Worm (Caenorhabditis elegans) whole organism, midembryonic: ENCODE measurements around the gene BE0003N10.6.

Source experiments
- T22C8.4 ChIP-seq: fragments of 200-800 bp; sonication (Bioruptor generic); IDR thresholded peaks from 2 replicates; pipeline ENCODE4 v1.3.6; 2022; ENCODE audit warnings: missing genetic modification characterization, missing compliant biosample characterization
- cog-1 ChIP-seq: sonication (generic microtip); optimal IDR thresholded peaks from 2 replicates; lab custom pipeline; 2016; ENCODE audit warnings: missing genetic modification characterization, missing compliant biosample characterization
- flt-1 ChIP-seq: fragments of 200-800 bp; sonication (Bioruptor generic); IDR thresholded peaks from 2 replicates; pipeline ENCODE4 v1.3.6; 2022; ENCODE audit warnings: missing genetic modification characterization, missing compliant biosample characterization
- klf-2 ChIP-seq: fragments of 200-800 bp; sonication (Bioruptor generic); conservative IDR thresholded peaks from 2 replicates; pipeline ENCODE4 v1.3.6; 2022; ENCODE audit warnings: missing genetic modification reagents, missing genetic modification characterization, missing compliant biosample characterization
- med-1 ChIP-seq: sonication (generic microtip); optimal IDR thresholded peaks from 2 replicates; lab custom pipeline; 2017; ENCODE audit warnings: missing genetic modification characterization, mild to moderate bottlenecking, missing compliant biosample characterization, antibody characterized with exemption, missing genetic modification reagents; ENCODE audit not compliant: insufficient read depth
- ref-1 ChIP-seq: fragments of 200-800 bp; sonication (Bioruptor generic); conservative IDR thresholded peaks from 2 replicates; pipeline ENCODE4 v1.3.6; 2022; ENCODE audit warnings: missing genetic modification reagents, missing genetic modification characterization, missing compliant biosample characterization
- tab-1 ChIP-seq: fragments of 200-800 bp; sonication (Bioruptor generic); IDR thresholded peaks from 2 replicates; pipeline ENCODE4 v1.3.6; 2022; ENCODE audit warnings: missing genetic modification characterization, missing compliant biosample characterization
- ztf-23 ChIP-seq: fragments of 200-800 bp; sonication (Bioruptor generic); IDR thresholded peaks from 2 replicates; pipeline ENCODE4 v1.3.6; 2022; ENCODE audit warnings: missing genetic modification reagents, missing genetic modification characterization, missing compliant biosample characterization
- ztf-29 ChIP-seq: fragments of 200-800 bp; sonication (Bioruptor generic); IDR thresholded peaks from 2 replicates; pipeline ENCODE4 v1.3.6; 2022; ENCODE audit warnings: missing genetic modification reagents, missing genetic modification characterization, missing compliant biosample characterization

Gene BE0003N10.6

DNA sequence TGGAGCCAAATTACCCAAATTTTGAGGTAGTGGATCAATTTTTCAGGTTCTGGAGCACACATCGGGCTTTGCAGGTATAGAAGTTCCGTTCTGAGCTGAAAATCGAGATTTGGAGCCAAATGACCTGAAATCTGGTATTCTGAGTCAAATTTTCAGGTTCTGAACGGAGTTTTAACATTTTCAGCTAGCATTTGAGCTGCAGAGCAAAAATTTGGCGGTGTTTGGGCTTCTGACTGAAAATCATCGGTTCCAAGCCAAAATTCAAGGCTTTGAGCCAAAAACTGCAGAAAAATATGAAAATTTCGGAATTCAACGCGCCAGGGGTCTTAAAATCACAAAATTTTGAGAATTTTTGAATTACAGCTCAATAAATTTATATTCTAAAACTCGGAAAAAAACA, 28.9 kb downstream of the BE0003N10.6 start, which contains the start of the genes clc-26 and E_BE45912.2:
clc-26 (minus strand) TSS at position 101 of the 400 bp plus-strand sequence.
E_BE45912.2 (minus strand) TSS at position 139 of the 400 bp plus-strand sequence.
- TF ChIP-seq T22C8.4, result no peak
- no peak for TF ChIP-seq tab-1 (GFP tag; lab: Robert Waterston, UW)
- no peak for TF ChIP-seq flt-1 (GFP tag; lab: Robert Waterston, UW)
- no peak for TF ChIP-seq ztf-29 (GFP tag; lab: Robert Waterston, UW)
- TF ChIP-seq med-1 (GFP tag; lab: Kevin White, UChicago), result no peak
- no peak for TF ChIP-seq ztf-23 (GFP tag; lab: Robert Waterston, UW)
- no peak for TF ChIP-seq ref-1 (GFP tag; lab: Robert Waterston, UW)
- no peak for TF ChIP-seq klf-2
- no peak for TF ChIP-seq cog-1

DNA sequence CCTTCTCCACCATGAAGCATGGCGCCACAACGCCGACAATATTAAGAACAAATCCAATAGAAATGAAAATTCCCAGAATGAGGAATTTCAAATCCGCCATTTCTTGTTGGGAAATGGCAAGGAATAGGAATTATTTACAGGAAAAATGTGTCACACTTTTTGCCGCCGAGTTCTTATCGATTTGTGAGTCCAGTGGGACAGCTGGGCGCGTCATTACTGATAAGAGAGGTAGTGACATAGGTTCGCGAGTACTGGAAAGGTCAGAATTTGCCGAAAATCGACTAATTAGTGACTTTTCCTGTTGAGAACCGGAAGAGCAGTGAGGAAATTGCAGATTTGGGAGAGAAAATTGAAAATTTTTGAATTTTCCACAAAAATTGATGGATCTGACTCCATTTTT, 31.6 kb downstream of the BE0003N10.6 start:
- TF ChIP-seq cog-1 (no peak), ztf-23 (GFP tag; lab: Robert Waterston, UW) (no peak), ztf-29 (GFP tag; lab: Robert Waterston, UW) (no peak)

DNA sequence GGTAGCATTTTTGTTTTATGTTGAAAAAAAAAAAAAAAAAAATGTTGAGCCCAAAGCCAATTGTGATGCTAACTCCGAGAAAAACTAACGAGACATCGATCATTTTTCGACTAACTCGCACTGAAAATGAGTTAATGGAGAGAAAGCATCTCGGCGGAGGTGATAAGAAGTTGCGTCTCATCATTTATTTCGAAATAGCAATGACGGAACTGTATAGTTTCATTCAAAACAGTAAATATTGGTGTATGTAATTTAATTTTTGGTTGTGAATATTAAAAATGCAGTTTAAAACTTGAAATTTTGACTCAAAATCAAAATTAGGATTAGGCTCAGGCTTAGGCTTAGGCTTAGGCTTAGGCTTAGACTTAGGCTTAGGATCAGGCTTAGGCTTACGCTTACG, 33.6 kb downstream of the BE0003N10.6 start, which contains the start of gene clc-25:
clc-25 (minus strand) TSS at position 101 of the 400 bp plus-strand sequence.
- no peak for TF ChIP-seq tab-1 (GFP tag; lab: Robert Waterston, UW)
- TF ChIP-seq klf-2, result no peak
- TF ChIP-seq T22C8.4, result no peak
- no peak for TF ChIP-seq flt-1 (GFP tag; lab: Robert Waterston, UW)
- no peak for TF ChIP-seq ztf-29 (GFP tag; lab: Robert Waterston, UW)
- no peak for TF ChIP-seq cog-1
- TF ChIP-seq med-1 (GFP tag; lab: Kevin White, UChicago), result no peak
- no peak for TF ChIP-seq ztf-23 (GFP tag; lab: Robert Waterston, UW)
- no peak for TF ChIP-seq ref-1 (GFP tag; lab: Robert Waterston, UW)

DNA sequence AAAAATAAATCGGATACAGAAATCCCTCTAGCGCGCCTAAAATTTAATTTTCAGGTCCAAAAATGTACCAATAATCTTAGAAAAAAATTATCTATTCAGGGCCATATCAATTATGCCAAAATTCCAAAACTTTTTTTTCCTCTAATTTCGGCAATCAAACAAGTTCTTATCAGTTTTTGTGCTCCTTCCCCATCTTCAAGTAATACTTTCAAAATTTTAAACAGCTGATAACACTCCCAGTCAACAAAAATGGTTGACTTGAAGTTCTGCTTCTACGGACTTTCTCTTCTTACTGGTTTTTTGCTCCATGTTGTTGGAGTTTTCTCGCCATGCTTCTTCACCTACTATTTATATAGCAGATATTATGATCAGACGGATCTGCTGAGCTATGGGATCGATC, 39.1 kb downstream of the BE0003N10.6 start, which contains the start of gene clc-23:
clc-23 (plus strand) TSS at position 223 of the 400 bp plus-strand sequence.
- TF ChIP-seq tab-1 (GFP tag; lab: Robert Waterston, UW) (no peak), T22C8.4 (no peak), ztf-23 (GFP tag; lab: Robert Waterston, UW) (no peak)

DNA sequence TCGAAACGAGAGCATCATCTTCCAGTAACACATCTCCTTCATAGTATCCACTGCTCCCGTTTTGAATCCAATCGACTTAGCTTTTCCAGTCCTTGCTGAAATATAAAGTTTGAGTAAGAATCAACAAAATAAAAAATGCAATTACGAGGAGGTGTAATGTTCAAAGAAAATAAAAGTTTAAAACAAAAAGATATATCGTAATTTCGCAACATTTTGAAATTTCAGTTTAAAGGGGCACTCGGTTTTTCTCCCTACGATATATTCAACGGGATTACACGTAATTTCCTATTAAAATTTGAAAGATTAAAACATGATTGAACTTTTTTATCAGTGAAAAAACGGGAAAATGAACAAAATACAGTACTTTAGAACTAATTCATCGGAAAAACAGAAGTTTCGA, 43.8 kb downstream of the BE0003N10.6 start, which contains the start of gene Y34F4.3:
Y34F4.3 (minus strand) TSS at position 101 of the 400 bp plus-strand sequence.
- no peak for TF ChIP-seq ztf-29 (GFP tag; lab: Robert Waterston, UW)
- no peak for TF ChIP-seq flt-1 (GFP tag; lab: Robert Waterston, UW)
- no peak for TF ChIP-seq med-1 (GFP tag; lab: Kevin White, UChicago)
- no peak for TF ChIP-seq cog-1
- TF ChIP-seq ztf-23 (GFP tag; lab: Robert Waterston, UW), result no peak
- no peak for TF ChIP-seq tab-1 (GFP tag; lab: Robert Waterston, UW)
- TF ChIP-seq ref-1 (GFP tag; lab: Robert Waterston, UW), result no peak

DNA sequence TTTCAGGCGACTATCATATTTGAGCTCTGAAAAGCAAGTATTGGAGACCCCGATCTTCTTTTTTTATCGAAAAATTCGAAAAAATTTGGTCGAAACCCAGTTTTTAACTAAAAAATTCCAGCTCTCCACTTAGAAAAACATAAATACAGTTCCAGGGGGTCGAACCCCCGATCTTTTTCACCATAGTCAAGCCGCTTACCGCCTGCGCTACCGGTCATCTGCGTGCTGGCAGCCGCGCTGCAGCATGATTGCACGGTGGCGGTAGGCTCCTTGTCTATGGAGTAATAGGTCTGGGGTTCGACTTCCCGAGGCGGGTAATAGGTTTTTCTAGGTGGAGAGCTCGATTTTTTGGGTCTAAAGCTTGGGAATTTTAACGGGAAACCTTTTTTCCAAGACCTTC, 50.1 kb downstream of the BE0003N10.6 start, which contains the start of gene clc-24:
clc-24 (plus strand) TSS at position 263 of the 400 bp plus-strand sequence.
- TF ChIP-seq tab-1 (GFP tag; lab: Robert Waterston, UW) (no peak), klf-2 (no peak), flt-1 (GFP tag; lab: Robert Waterston, UW) (no peak), med-1 (GFP tag; lab: Kevin White, UChicago) (no peak), ztf-23 (GFP tag; lab: Robert Waterston, UW) (no peak), T22C8.4 (no peak), cog-1 (no peak), ztf-29 (GFP tag; lab: Robert Waterston, UW) (no peak), ref-1 (GFP tag; lab: Robert Waterston, UW) (no peak)

DNA sequence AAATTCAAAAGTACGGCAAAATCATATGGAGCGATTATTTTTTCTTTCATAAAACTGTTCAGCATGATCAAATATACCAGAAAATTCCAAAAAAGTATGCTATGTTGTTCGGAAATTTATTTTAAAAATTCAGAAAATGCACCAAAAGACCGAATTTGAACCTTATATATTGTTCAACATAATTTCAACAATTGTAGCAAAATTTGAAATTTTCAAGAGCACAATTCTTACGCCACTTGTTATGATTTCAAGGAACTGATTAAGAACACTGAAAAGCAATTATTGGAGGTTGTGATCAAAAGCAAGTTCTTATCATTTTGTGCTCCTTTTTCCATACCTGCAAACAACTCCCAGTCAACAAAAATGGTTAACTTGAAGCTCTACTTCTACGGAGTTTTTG, 51.8 kb downstream of the BE0003N10.6 start, which contains the start of gene clc-27:
clc-27 (plus strand) TSS at position 301 of the 400 bp plus-strand sequence.
- TF ChIP-seq ztf-29 (GFP tag; lab: Robert Waterston, UW) (no peak), flt-1 (GFP tag; lab: Robert Waterston, UW) (no peak)

DNA sequence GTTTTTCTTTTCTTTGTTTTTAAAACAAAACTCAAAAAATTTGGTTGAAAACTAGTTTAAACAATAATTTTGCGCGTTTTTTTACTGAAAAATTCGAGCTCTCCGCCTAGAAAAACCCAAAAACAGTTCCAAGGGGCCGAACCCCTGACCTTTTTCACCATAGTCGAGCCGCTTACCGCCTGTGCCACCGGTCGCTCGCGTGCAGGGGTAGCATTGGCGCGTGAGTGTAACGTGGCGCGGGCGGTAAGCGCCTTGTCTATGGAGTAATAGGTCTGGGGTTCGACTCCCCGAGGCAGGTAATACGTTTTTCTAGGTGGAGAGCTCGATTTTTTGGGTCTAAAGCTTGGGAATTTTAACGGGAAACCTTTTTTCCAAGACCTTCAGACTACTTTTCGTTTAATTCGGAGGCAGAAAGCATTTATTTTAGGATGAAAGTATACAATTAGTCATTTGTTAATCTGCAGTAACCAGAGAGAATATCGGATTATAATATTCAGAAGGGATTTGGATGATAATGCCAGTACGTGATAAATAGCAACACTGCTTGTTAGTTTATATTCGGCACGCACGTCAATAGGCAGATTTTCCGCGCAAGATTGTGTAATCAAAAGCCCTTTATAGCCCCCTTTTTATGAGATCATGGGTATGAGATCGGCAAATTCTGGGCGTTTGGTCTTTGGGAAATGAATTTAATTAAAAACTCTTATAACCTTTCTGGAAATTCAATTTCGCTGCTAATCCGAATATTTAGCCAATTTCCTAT, 52.5 kb downstream of the BE0003N10.6 start:
- TF ChIP-seq tab-1 (GFP tag; lab: Robert Waterston, UW) (no peak), ztf-23 (GFP tag; lab: Robert Waterston, UW) (no peak), cog-1 (no peak), T22C8.4 (no peak), ref-1 (GFP tag; lab: Robert Waterston, UW) (no peak), ztf-29 (GFP tag; lab: Robert Waterston, UW) (no peak), klf-2 (no peak), flt-1 (GFP tag; lab: Robert Waterston, UW) (no peak), med-1 (GFP tag; lab: Kevin White, UChicago) (no peak)
